Worm (Caenorhabditis elegans): Measurements from ENCODE around the gene ttr-49.

Gene ttr-49

ce11 chrV:9352947-9353346 lies 3.4 kb downstream of the ttr-49 start, which contains the start of gene srx-46:
Gene srx-46, plus strand, starts transcription at chrV:9353247.
- TF ChIP-seq nhr-12 (tag; optimal IDR thresholded peaks at IDR 0.05) = no peak
- no peak for TF ChIP-seq dmd-4 (tag; optimal IDR thresholded peaks at IDR 0.05)
- no peak for TF ChIP-seq ztf-11 (tag; optimal IDR thresholded peaks at IDR 0.05)
- no peak for TF ChIP-seq crh-2 (tag; optimal IDR thresholded peaks at IDR 0.05)

DNA sequence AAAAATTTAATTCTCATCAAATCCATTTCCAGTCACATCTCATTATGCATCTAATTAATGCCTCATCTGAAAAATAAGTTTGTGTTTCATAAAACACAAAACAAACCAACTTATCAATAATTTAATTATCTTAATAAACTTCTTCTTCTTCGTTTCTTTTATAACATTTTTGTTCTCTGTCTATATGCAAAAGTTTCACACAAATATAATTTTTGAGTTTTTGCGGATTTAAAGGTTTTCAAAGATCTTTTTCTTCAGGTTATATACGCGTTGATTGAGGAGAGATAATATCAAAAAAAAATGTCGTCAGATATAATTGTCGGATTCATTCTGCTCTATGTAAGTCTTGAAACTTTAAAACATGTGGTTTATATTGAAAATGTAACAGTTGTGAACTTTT lies 6.6 kb downstream of the ttr-49 start, which contains the start of gene srx-47:
TSS of gene srx-47 (plus strand) at position 301 of the 400 bp plus-strand sequence.
- TF ChIP-seq lin-11 (tag; optimal IDR thresholded peaks at IDR 0.05) = no peak
- TF ChIP-seq aly-2 (tag; optimal IDR thresholded peaks at IDR 0.05) = no peak
- TF ChIP-seq Y55F3AM.14 (GFP tag; optimal IDR thresholded peaks at IDR 0.05) = no peak
- TF ChIP-seq sma-9 (GFP tag; optimal IDR thresholded peaks at IDR 0.05) = no peak
- no peak for TF ChIP-seq sma-9 (tag; optimal IDR thresholded peaks at IDR 0.05)
- TF ChIP-seq sem-4 (tag; optimal IDR thresholded peaks at IDR 0.05) = no peak
- no peak for TF ChIP-seq ceh-82 (tag; optimal IDR thresholded peaks at IDR 0.05)
- no peak for TF ChIP-seq crh-2 (tag; optimal IDR thresholded peaks at IDR 0.05)
- TF ChIP-seq peb-1 (tag; optimal IDR thresholded peaks at IDR 0.05) = no peak
- TF ChIP-seq blmp-1 (tag; optimal IDR thresholded peaks at IDR 0.05; ENCODE audit: insufficient read depth) = no peak
- TF ChIP-seq nhr-23 (tag; optimal IDR thresholded peaks at IDR 0.05) = no peak
- no peak for TF ChIP-seq lsy-2 (tag; optimal IDR thresholded peaks at IDR 0.05)
- TF ChIP-seq lin-39 (tag; optimal IDR thresholded peaks at IDR 0.05) = no peak
- TF ChIP-seq nhr-129 (tag; optimal IDR thresholded peaks at IDR 0.05) = no peak
- TF ChIP-seq skn-1 (tag; optimal IDR thresholded peaks at IDR 0.05) = no peak
- no peak for TF ChIP-seq elt-3 (tag; optimal IDR thresholded peaks at IDR 0.05)
- no peak for TF ChIP-seq ama-1 (optimal IDR thresholded peaks at IDR 0.05)
- TF ChIP-seq mbf-1 (tag; optimal IDR thresholded peaks at IDR 0.05) = no peak

- TF ChIP-seq unc-55 (GFP tag; optimal IDR thresholded peaks at IDR 0.05) (peak; percentile 94), ZK546.5 (tag; optimal IDR thresholded peaks at IDR 0.05) (no peak), nhr-11 (tag; optimal IDR thresholded peaks at IDR 0.05) (no peak), sma-9 (GFP tag; optimal IDR thresholded peaks at IDR 0.05) (peak; percentile 18), sma-9 (tag; optimal IDR thresholded peaks at IDR 0.05) (no peak), nhr-129 (tag; optimal IDR thresholded peaks at IDR 0.05) (peak; percentile 79), alr-1 (tag; optimal IDR thresholded peaks at IDR 0.05) (no peak), sem-4 (tag; optimal IDR thresholded peaks at IDR 0.05) (no peak), snpc-4 (tag; optimal IDR thresholded peaks at IDR 0.05) (no peak), lin-11 (tag; optimal IDR thresholded peaks at IDR 0.05) (no peak), F13H6.1 (tag; optimal IDR thresholded peaks at IDR 0.05) (no peak), nhr-12 (tag; optimal IDR thresholded peaks at IDR 0.05) (no peak), nhr-23 (tag; optimal IDR thresholded peaks at IDR 0.05) (no peak), ztf-11 (tag; optimal IDR thresholded peaks at IDR 0.05) (no peak), unc-39 (tag; optimal IDR thresholded peaks at IDR 0.05) (no peak), egl-27 (tag; optimal IDR thresholded peaks at IDR 0.05) (peak; percentile 29), crh-2 (tag; optimal IDR thresholded peaks at IDR 0.05) (peak; percentile 53), nhr-25 (tag; optimal IDR thresholded peaks at IDR 0.05) (no peak), mdl-1 (tag; optimal IDR thresholded peaks at IDR 0.05) (no peak), nhr-6 (tag; optimal IDR thresholded peaks at IDR 0.05) (peak; percentile 29), nhr-21 (tag; optimal IDR thresholded peaks at IDR 0.05) (peak; percentile 57), sma-3 (GFP tag; optimal IDR thresholded peaks at IDR 0.05) (peak; percentile 36), mbf-1 (tag; optimal IDR thresholded peaks at IDR 0.05) (no peak), elt-3 (tag; optimal IDR thresholded peaks at IDR 0.05) (no peak), ceh-82 (tag; optimal IDR thresholded peaks at IDR 0.05) (no peak), C34F6.9 (tag; optimal IDR thresholded peaks at IDR 0.05) (peak; percentile 83), nhr-77 (tag; optimal IDR thresholded peaks at IDR 0.05) (no peak), aly-2 (tag; optimal IDR thresholded peaks at IDR 0.05) (no peak), fos-1 (tag; optimal IDR thresholded peaks at IDR 0.05) (peak; percentile 7), peb-1 (tag; optimal IDR thresholded peaks at IDR 0.05) (no peak), lin-39 (tag; optimal IDR thresholded peaks at IDR 0.05) (no peak), gmeb-1 (tag; optimal IDR thresholded peaks at IDR 0.05) (peak; percentile 95), ceh-16 (tag; optimal IDR thresholded peaks at IDR 0.05) (no peak), nhr-10 (tag; optimal IDR thresholded peaks at IDR 0.05) (no peak), lin-13 (GFP tag; optimal IDR thresholded peaks at IDR 0.05) (peak; percentile 26), elt-1 (tag; optimal IDR thresholded peaks at IDR 0.05) (no peak), zag-1 (tag; optimal IDR thresholded peaks at IDR 0.05) (no peak), R02D3.7 (tag; optimal IDR thresholded peaks at IDR 0.05) (peak; percentile 88), blmp-1 (tag; optimal IDR thresholded peaks at IDR 0.05; ENCODE audit: insufficient read depth) (no peak), skn-1 (tag; optimal IDR thresholded peaks at IDR 0.05) (no peak), Y55F3AM.14 (GFP tag; optimal IDR thresholded peaks at IDR 0.05) (no peak), lsy-2 (tag; optimal IDR thresholded peaks at IDR 0.05) (peak in 1 of 2 experiments; percentile 80), ztf-4 (tag; optimal IDR thresholded peaks at IDR 0.05) (no peak), ztf-1 (GFP tag; conservative IDR thresholded peaks at IDR 0.05) (no peak), dmd-4 (tag; optimal IDR thresholded peaks at IDR 0.05) (no peak), ama-1 (optimal IDR thresholded peaks at IDR 0.05) (peak; percentile 64), unc-62 (GFP tag; optimal IDR thresholded peaks at IDR 0.05) (no peak), mab-5 (tag; optimal IDR thresholded peaks at IDR 0.05) (no peak)
Measured at ce11 chrV:9346804-9347203, 9.5 kb downstream of the ttr-49 start, which contains the start of the genes K07B1.7 and try-5. Gene K07B1.7, minus strand, starts transcription at chrV:9346962. Gene try-5, plus strand, starts transcription at chrV:9347044.

Measured in whole organism, L2 larva.